Fruit fly (Drosophila melanogaster) whole organism, embryonic: ENCODE measurements around the gene CG33108.

Source experiments
- Aef1 ChIP-seq: fragments of 200-800 bp; sonication (Bioruptor generic); IDR thresholded peaks from 3 replicates; pipeline ENCODE4 v1.3.6; 2022; ENCODE audit warnings: missing biosample characterization, missing genetic modification characterization
- Bgb ChIP-seq: fragments of 200-800 bp; sonication (Bioruptor generic); IDR thresholded peaks from 2 replicates; pipeline ENCODE4 v1.3.6; 2022; ENCODE audit warnings: missing biosample characterization, missing genetic modification characterization; ENCODE audit not compliant: partially characterized antibody
- BtbVII ChIP-seq: fragments of 200-800 bp; sonication (Bioruptor generic); optimal IDR thresholded peaks from 3 replicates; lab custom pipeline; 2017; ENCODE audit warnings: missing biosample characterization, mild to moderate bottlenecking, missing genetic modification characterization
- CG10366 ChIP-seq: fragments of 200-800 bp; sonication (Bioruptor generic); IDR thresholded peaks from 2 replicates; pipeline ENCODE4 v1.3.6; 2022; ENCODE audit warnings: missing biosample characterization, missing genetic modification characterization
- CG10431 ChIP-seq: fragments of 200-800 bp; sonication (Bioruptor generic); optimal IDR thresholded peaks from 3 replicates; lab custom pipeline; 2018; ENCODE audit warnings: missing biosample characterization, mild to moderate bottlenecking, missing genetic modification characterization
- CG10654 ChIP-seq: fragments of 200-800 bp; sonication (Bioruptor generic); optimal IDR thresholded peaks from 2 replicates; lab custom pipeline; 2016; ENCODE audit warnings: missing biosample characterization, missing genetic modification characterization
- CG11093 ChIP-seq: fragments of 200-800 bp; sonication (Bioruptor generic); IDR thresholded peaks from 3 replicates; pipeline ENCODE4 v1.3.6; 2022; ENCODE audit warnings: missing biosample characterization, missing genetic modification characterization
- CG11695 ChIP-seq: fragments of 200-800 bp; sonication (Bioruptor generic); IDR thresholded peaks from 3 replicates; pipeline ENCODE4 v1.3.6; 2022; ENCODE audit warnings: missing biosample characterization, missing genetic modification characterization
- CG1529 ChIP-seq: fragments of 200-800 bp; sonication (Bioruptor generic); optimal IDR thresholded peaks from 3 replicates; lab custom pipeline; 2018; ENCODE audit warnings: missing biosample characterization, missing genetic modification characterization
- CG15514 ChIP-seq: fragments of 200-800 bp; sonication (Bioruptor generic); optimal IDR thresholded peaks from 3 replicates; lab custom pipeline; 2017; ENCODE audit warnings: missing biosample characterization, missing genetic modification characterization, mild to moderate bottlenecking, moderate library complexity, missing genetic modification reagents
- CG17802 ChIP-seq: fragments of 200-800 bp; sonication (Bioruptor generic); optimal IDR thresholded peaks from 2 replicates; lab custom pipeline; 2018; ENCODE audit warnings: missing biosample characterization, mild to moderate bottlenecking, missing genetic modification characterization, moderate library complexity
- CG17912 ChIP-seq: fragments of 200-800 bp; sonication (Bioruptor generic); optimal IDR thresholded peaks from 2 replicates; lab custom pipeline; 2018; ENCODE audit warnings: missing biosample characterization, mild to moderate bottlenecking, missing genetic modification characterization
- CG31388 ChIP-seq: fragments of 200-800 bp; sonication (Bioruptor generic); optimal IDR thresholded peaks from 2 replicates; lab custom pipeline; 2016; ENCODE audit warnings: missing biosample characterization, missing genetic modification characterization
- CG3281 ChIP-seq: fragments of 200-800 bp; sonication (Bioruptor generic); optimal IDR thresholded peaks from 3 replicates; lab custom pipeline; 2017; ENCODE audit warnings: missing biosample characterization, mild to moderate bottlenecking, missing genetic modification characterization
- CG33213 ChIP-seq: fragments of 200-800 bp; sonication (Bioruptor generic); optimal IDR thresholded peaks from 3 replicates; lab custom pipeline; 2016; ENCODE audit warnings: missing biosample characterization, missing genetic modification characterization
- CG4424 ChIP-seq: fragments of 200-800 bp; sonication (Bioruptor generic); optimal IDR thresholded peaks from 3 replicates; lab custom pipeline; 2016; ENCODE audit warnings: missing biosample characterization, missing genetic modification characterization
- CG5245 ChIP-seq: fragments of 200-800 bp; sonication (Bioruptor generic); optimal IDR thresholded peaks from 3 replicates; lab custom pipeline; 2016; ENCODE audit warnings: missing biosample characterization, missing genetic modification characterization
- CG6854 ChIP-seq: fragments of 200-800 bp; sonication (Bioruptor generic); optimal IDR thresholded peaks from 3 replicates; lab custom pipeline; 2017; ENCODE audit warnings: missing biosample characterization, mild to moderate bottlenecking, missing genetic modification characterization
- CG7928 ChIP-seq: fragments of 200-800 bp; sonication (Bioruptor generic); optimal IDR thresholded peaks from 2 replicates; lab custom pipeline; 2017; ENCODE audit warnings: missing biosample characterization, mild to moderate bottlenecking, missing genetic modification characterization
- CG8478 ChIP-seq: fragments of >200 bp; optimal IDR thresholded peaks from 2 replicates; lab custom pipeline; 2018
- CHES-1-like ChIP-seq: fragments of 200-800 bp; sonication (Bioruptor generic); optimal IDR thresholded peaks from 2 replicates; lab custom pipeline; 2016; ENCODE audit warnings: missing biosample characterization, missing genetic modification characterization
- CrebB ChIP-seq: fragments of 200-800 bp; sonication (Bioruptor generic); optimal IDR thresholded peaks from 3 replicates; lab custom pipeline; 2018; ENCODE audit warnings: missing biosample characterization, mild to moderate bottlenecking, missing genetic modification characterization
- Dref ChIP-seq: fragments of 200-800 bp; sonication (Bioruptor generic); IDR thresholded peaks from 2 replicates; pipeline ENCODE4 v1.3.6; 2022; ENCODE audit warnings: missing biosample characterization, missing genetic modification characterization
- Fer3 ChIP-seq: fragments of 200-800 bp; sonication (Bioruptor generic); optimal IDR thresholded peaks from 2 replicates; lab custom pipeline; 2018; ENCODE audit warnings: missing biosample characterization, mild to moderate bottlenecking, missing genetic modification characterization, moderate library complexity
- H2.0 ChIP-seq: fragments of 200-800 bp; sonication (Bioruptor generic); IDR thresholded peaks from 2 replicates; pipeline ENCODE4 v1.3.6; 2022; ENCODE audit warnings: missing biosample characterization, missing genetic modification characterization
- Hr78 ChIP-seq, 2 experiments: fragments of 200-800 bp in 1 of 2; fragments of >200 bp in 1 of 2; sonication (Bioruptor generic) in 1 of 2; optimal IDR thresholded peaks; 2 replicates each; lab custom pipeline; 2017 to 2019; ENCODE audit warnings: missing biosample characterization in 2 of 2, missing genetic modification characterization in 2 of 2, mild to moderate bottlenecking in 1 of 2, moderate library complexity in 1 of 2
- Lhr ChIP-seq: fragments of 200-800 bp; sonication (Bioruptor generic); optimal IDR thresholded peaks from 3 replicates; lab custom pipeline; 2017; ENCODE audit warnings: mild to moderate bottlenecking, missing biosample characterization, missing genetic modification reagents, missing genetic modification characterization
- Lpt ChIP-seq: fragments of >200 bp; optimal IDR thresholded peaks from 2 replicates; lab custom pipeline; 2018; ENCODE audit warnings: missing biosample characterization, missing genetic modification characterization
- Meics ChIP-seq: fragments of 200-800 bp; sonication (Bioruptor generic); optimal IDR thresholded peaks from 2 replicates; lab custom pipeline; 2017; ENCODE audit warnings: missing biosample characterization, mild to moderate bottlenecking, missing genetic modification characterization
- NC2α ChIP-seq: fragments of 200-800 bp; sonication (Bioruptor generic); optimal IDR thresholded peaks from 2 replicates; lab custom pipeline; 2016; ENCODE audit warnings: missing biosample characterization, missing genetic modification characterization
- Oli ChIP-seq: fragments of 200-800 bp; sonication (Bioruptor generic); optimal IDR thresholded peaks from 2 replicates; lab custom pipeline; 2018; ENCODE audit warnings: missing biosample characterization, mild to moderate bottlenecking, missing genetic modification characterization, moderate library complexity
- Rx ChIP-seq: fragments of 200-800 bp; sonication (Bioruptor generic); IDR thresholded peaks from 2 replicates; pipeline ENCODE4 v1.3.6; 2022; ENCODE audit warnings: missing biosample characterization, missing genetic modification characterization
- Sox100B ChIP-seq: fragments of 200-800 bp; sonication (Bioruptor generic); optimal IDR thresholded peaks from 3 replicates; lab custom pipeline; 2018; ENCODE audit warnings: missing biosample characterization, mild to moderate bottlenecking, missing genetic modification characterization
- Taf1 ChIP-seq: fragments of 200-800 bp; sonication (Bioruptor generic); IDR thresholded peaks from 2 replicates; pipeline ENCODE4 v1.3.6; 2022; ENCODE audit warnings: missing biosample characterization, missing genetic modification characterization
- bbx ChIP-seq: fragments of 200-800 bp; sonication (Bioruptor generic); IDR thresholded peaks from 2 replicates; pipeline ENCODE4 v1.3.6; 2022; ENCODE audit warnings: missing biosample characterization, missing genetic modification characterization; ENCODE audit not compliant: partially characterized antibody
- br ChIP-seq: fragments of >200 bp; optimal IDR thresholded peaks from 2 replicates; lab custom pipeline; 2017
- chm ChIP-seq: fragments of 200-800 bp; sonication (Bioruptor generic); IDR thresholded peaks from 2 replicates; pipeline ENCODE4 v1.3.6; 2022; ENCODE audit warnings: missing biosample characterization, missing genetic modification characterization
- corto ChIP-seq: fragments of 200-800 bp; sonication (Bioruptor generic); optimal IDR thresholded peaks from 2 replicates; lab custom pipeline; 2016; ENCODE audit warnings: missing biosample characterization, mild to moderate bottlenecking, missing genetic modification characterization, moderate library complexity
- crol ChIP-seq: fragments of 200-800 bp; sonication (Bioruptor generic); IDR thresholded peaks from 2 replicates; pipeline ENCODE4 v1.3.6; 2022; ENCODE audit warnings: missing biosample characterization, missing genetic modification characterization
- fd64A ChIP-seq: fragments of 200-800 bp; sonication (Bioruptor generic); optimal IDR thresholded peaks from 3 replicates; lab custom pipeline; 2018; ENCODE audit warnings: missing biosample characterization, mild to moderate bottlenecking, missing genetic modification characterization
- fd96Cb ChIP-seq: fragments of 200-800 bp; sonication (Bioruptor generic); optimal IDR thresholded peaks from 2 replicates; lab custom pipeline; 2018; ENCODE audit warnings: missing biosample characterization, mild to moderate bottlenecking, missing genetic modification characterization, moderate library complexity
- ftz-f1 ChIP-seq: fragments of 200-800 bp; sonication (Bioruptor generic); optimal IDR thresholded peaks from 2 replicates; lab custom pipeline; 2016; ENCODE audit warnings: missing biosample characterization, missing genetic modification characterization
- gcm2 ChIP-seq: fragments of 200-800 bp; sonication (Bioruptor generic); optimal IDR thresholded peaks from 2 replicates; lab custom pipeline; 2016; ENCODE audit warnings: missing biosample characterization, missing genetic modification characterization
- nmo ChIP-seq: fragments of 200-800 bp; sonication (Bioruptor generic); optimal IDR thresholded peaks from 2 replicates; lab custom pipeline; 2018; ENCODE audit warnings: missing biosample characterization, mild to moderate bottlenecking, missing genetic modification characterization, moderate library complexity
- otp ChIP-seq: fragments of 200-800 bp; sonication (Bioruptor generic); IDR thresholded peaks from 3 replicates; pipeline ENCODE4, ENCODE4 v1.3.6; 2022; ENCODE audit warnings: missing biosample characterization, missing genetic modification characterization
- p53 ChIP-seq: fragments of 200-800 bp; sonication (Bioruptor generic); optimal IDR thresholded peaks from 2 replicates; lab custom pipeline; 2016; ENCODE audit warnings: missing biosample characterization, missing genetic modification characterization
- run ChIP-seq: fragments of 200-800 bp; sonication (Bioruptor generic); optimal IDR thresholded peaks from 3 replicates; lab custom pipeline; 2018; ENCODE audit warnings: missing biosample characterization, mild to moderate bottlenecking, missing genetic modification characterization
- ssp ChIP-seq: fragments of 200-800 bp; sonication (Bioruptor generic); IDR thresholded peaks from 2 replicates; pipeline ENCODE4 v1.3.6; 2022; ENCODE audit warnings: missing biosample characterization, missing genetic modification characterization
- stwl ChIP-seq: fragments of 200-800 bp; sonication (Bioruptor generic); optimal IDR thresholded peaks from 3 replicates; lab custom pipeline; 2018; ENCODE audit warnings: missing biosample characterization, mild to moderate bottlenecking, missing genetic modification characterization, moderate library complexity
- twi ChIP-seq: fragments of 200-800 bp; optimal IDR thresholded peaks from 2 replicates; lab custom pipeline; 2019; ENCODE audit warnings: missing biosample characterization, mild to moderate bottlenecking, missing genetic modification characterization, moderate library complexity
- vfl ChIP-seq: fragments of 200-800 bp; sonication (Bioruptor generic); optimal IDR thresholded peaks from 2 replicates; lab custom pipeline; 2016; ENCODE audit warnings: missing biosample characterization, missing genetic modification characterization

Gene CG33108

DNA sequence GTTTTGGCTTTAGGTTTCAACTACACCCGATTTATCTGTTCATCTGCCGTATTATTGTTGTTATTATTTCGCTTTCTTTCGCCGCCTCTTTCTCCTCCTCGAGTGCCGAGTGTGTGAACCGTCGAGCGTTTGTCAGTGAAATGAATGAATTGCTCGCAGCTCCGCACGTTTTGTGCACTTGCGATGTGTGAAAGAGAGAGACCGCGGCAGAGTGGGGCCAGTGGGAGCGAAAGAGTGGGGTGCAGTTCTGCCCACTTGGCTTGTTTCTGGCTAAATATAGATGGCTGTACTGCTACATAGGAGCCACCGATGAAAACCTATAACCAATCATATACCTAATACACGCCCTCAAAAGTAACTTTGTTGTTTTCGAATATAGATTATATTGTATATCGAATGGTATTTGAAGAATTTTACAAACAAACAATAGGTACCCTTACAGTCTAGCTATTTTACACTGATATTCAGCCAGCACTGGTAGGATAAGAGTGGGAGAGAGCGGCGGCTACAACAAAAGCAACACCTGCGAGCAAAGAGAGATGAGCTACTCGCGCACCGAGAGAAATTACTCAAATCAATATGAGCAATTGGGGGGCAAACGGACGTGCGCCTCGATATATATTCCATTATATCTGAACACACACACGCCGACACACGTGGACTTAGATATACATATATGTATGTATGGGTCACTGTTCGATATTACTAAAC lies 11.1 kb downstream of the CG33108 start (continued):
- peak; percentile 7 for TF ChIP-seq Sox100B
- no peak for TF ChIP-seq CG33213 (GFP tag; lab: Kevin White, UChicago)
- no peak for TF ChIP-seq Lhr
- no peak for TF ChIP-seq CG10431 (GFP tag; lab: Kevin White, UChicago)
- TF ChIP-seq CG5245 (GFP tag; lab: Kevin White, UChicago), result no peak
- no peak for TF ChIP-seq ftz-f1
- no peak for TF ChIP-seq Rx (GFP tag; lab: Robert Waterston, UW)
- no peak for TF ChIP-seq Fer3
- TF ChIP-seq corto (GFP tag; lab: Kevin White, UChicago), result no peak
- TF ChIP-seq H2.0 (GFP tag; lab: Robert Waterston, UW), result no peak
- TF ChIP-seq CHES-1-like (GFP tag; lab: Kevin White, UChicago), result no peak
- no peak for TF ChIP-seq CG10654
- peak; percentile 24; the same call in 1 of the 2 replicates for TF ChIP-seq Taf1
- no peak for TF ChIP-seq NC2α (GFP tag; lab: Kevin White, UChicago)
- TF ChIP-seq otp, result 0 out of 3 replicates have a peak, but pooled peaks have one; percentile 22
- no peak for TF ChIP-seq vfl (GFP tag; lab: Kevin White, UChicago)
- peak; percentile 2 for TF ChIP-seq nmo (GFP tag; lab: Kevin White, UChicago)
- no peak for TF ChIP-seq p53 (GFP tag; lab: Kevin White, UChicago)
- TF ChIP-seq ssp (GFP tag; lab: Robert Waterston, UW), result no peak
- no peak for TF ChIP-seq CG8478
- peak; percentile 7 for TF ChIP-seq Oli
- TF ChIP-seq CG7928, result no peak
- TF ChIP-seq stwl (tag; lab: Kevin White, UChicago), result no peak
- no peak for TF ChIP-seq twi (tag; lab: Kevin White, UChicago)
- peak; percentile 48; the same call in 1 of the 2 replicates for TF ChIP-seq Bgb (GFP tag; lab: Robert Waterston, UW)
- TF ChIP-seq CrebB (tag; lab: Kevin White, UChicago), result no peak
- no peak for TF ChIP-seq bbx (GFP tag; lab: Robert Waterston, UW)
- TF ChIP-seq CG11093, result no peak
- TF ChIP-seq CG17912 (GFP tag; lab: Kevin White, UChicago), result no peak
- TF ChIP-seq Aef1, result 0 out of 3 replicates have a peak, but pooled peaks have one; percentile 26
- no peak for TF ChIP-seq CG3281 (GFP tag; lab: Kevin White, UChicago)
- TF ChIP-seq crol (GFP tag; lab: Robert Waterston, UW), result peak; percentile 50
- TF ChIP-seq gcm2 (GFP tag; lab: Kevin White, UChicago), result no peak
- no peak for TF ChIP-seq run (tag; lab: Kevin White, UChicago)
- TF ChIP-seq CG11695, result no peak
- TF ChIP-seq CG10366, result no peak
- TF ChIP-seq Lpt (GFP tag; lab: Kevin White, UChicago), result no peak
- peak; percentile 6 for TF ChIP-seq CG4424 (GFP tag; lab: Kevin White, UChicago)
- no peak for TF ChIP-seq Hr78 (GFP tag; optimal IDR thresholded peaks at IDR 0.05; lab: Kevin White, UChicago)
- no peak for TF ChIP-seq fd64A (GFP tag; lab: Kevin White, UChicago)
- TF ChIP-seq CG15514, result peak; percentile 8
- TF ChIP-seq BtbVII (GFP tag; lab: Kevin White, UChicago), result no peak
- TF ChIP-seq chm (GFP tag; lab: Robert Waterston, UW), result no peak; the same call in 1 of the 2 replicates
- TF ChIP-seq br (lab: Kevin White, UChicago), result no peak
- no peak for TF ChIP-seq CG17802 (tag; lab: Kevin White, UChicago)
- peak; percentile 41 for TF ChIP-seq Meics (GFP tag; lab: Kevin White, UChicago)
- no peak for TF ChIP-seq CG1529
- TF ChIP-seq CG6854, result no peak
- no peak for TF ChIP-seq Dref
- TF ChIP-seq CG31388, result no peak
- TF ChIP-seq fd96Cb (tag; lab: Kevin White, UChicago), result no peak
